Fruit fly (Drosophila melanogaster): Measurements from ENCODE around the gene Rbp6.

dm6 chr3L:17113219-17113618 lies 124.8 kb downstream of the Rbp6 start:
- TF ChIP-seq psq (optimal IDR thresholded peaks at IDR 0.05) (no peak), Sin3A (optimal IDR thresholded peaks at IDR 0.05) (no peak), Myc (optimal IDR thresholded peaks at IDR 0.05) (no peak), insv (optimal IDR thresholded peaks at IDR 0.05) (no peak), ttk (optimal IDR thresholded peaks at IDR 0.05) (no peak), h (optimal IDR thresholded peaks at IDR 0.05) (no peak)
